Worm (Caenorhabditis elegans) whole organism, young adult: Measurements from ENCODE around the gene C30H6.9.

ENCODE experiments used
- B0035.1 ChIP-seq: sonication (generic microtip); optimal IDR thresholded peaks from 2 replicates; lab custom pipeline; 2016; ENCODE audit warnings: missing genetic modification characterization, mild to moderate bottlenecking, missing compliant biosample characterization, missing genotype, missing genetic modification reagents
- B0336.3 ChIP-seq: fragments of 200-800 bp; sonication (Bioruptor generic); IDR thresholded peaks from 2 replicates; pipeline ENCODE4 v1.3.6; 2022; ENCODE audit warnings: missing genetic modification characterization, missing compliant biosample characterization
- F52B5.7 ChIP-seq: sonication (generic microtip); optimal IDR thresholded peaks from 2 replicates; lab custom pipeline; 2016; ENCODE audit warnings: mild to moderate bottlenecking, missing genetic modification characterization, missing compliant biosample characterization
- K12H6.12 ChIP-seq: fragments of 200-800 bp; sonication (Bioruptor generic); optimal IDR thresholded peaks from 2 replicates; lab custom pipeline; 2018; ENCODE audit warnings: mild to moderate bottlenecking, missing genetic modification characterization, missing compliant biosample characterization
- Y53G8AR.9 ChIP-seq: fragments of 200-800 bp; sonication (Bioruptor generic); conservative IDR thresholded peaks from 2 replicates; pipeline ENCODE4 v1.3.6; 2022; ENCODE audit warnings: missing genetic modification reagents, missing genetic modification characterization, missing compliant biosample characterization
- Y95B8A.8 ChIP-seq: fragments of 200-800 bp; sonication (Bioruptor generic); IDR thresholded peaks from 2 replicates; pipeline ENCODE4 v1.3.6; 2022; ENCODE audit warnings: missing genetic modification reagents, missing genetic modification characterization, missing compliant biosample characterization
- ZK185.1 ChIP-seq: sonication (generic microtip); optimal IDR thresholded peaks from 2 replicates; lab custom pipeline; 2016; ENCODE audit warnings: mild to moderate bottlenecking, missing genetic modification characterization, missing compliant biosample characterization; ENCODE audit not compliant: poor library complexity, severe bottlenecking
- akir-1 ChIP-seq: fragments of 200-800 bp; sonication (Bioruptor generic); optimal IDR thresholded peaks from 2 replicates; lab custom pipeline; 2018; ENCODE audit warnings: mild to moderate bottlenecking, missing genetic modification characterization, moderate library complexity, missing compliant biosample characterization
- aptf-2 ChIP-seq: fragments of 200-800 bp; sonication (Bioruptor generic); conservative IDR thresholded peaks from 2 replicates; pipeline ENCODE4 v1.3.6; 2022; ENCODE audit warnings: missing genetic modification reagents, missing genetic modification characterization, missing compliant biosample characterization
- attf-5 ChIP-seq: fragments of 200-800 bp; sonication (Bioruptor generic); optimal IDR thresholded peaks from 2 replicates; lab custom pipeline; 2018; ENCODE audit warnings: mild to moderate bottlenecking, missing genetic modification characterization, missing compliant biosample characterization
- cebp-1 ChIP-seq, 2 experiments: fragments of 200-800 bp in 1 of 2; sonication (Bioruptor generic) in 1 of 2; sonication (generic microtip) in 1 of 2; IDR thresholded peaks in 1 of 2; optimal IDR thresholded peaks in 1 of 2; 2 replicates each; pipeline versions ENCODE4 v1.3.6 to Lab custom; 2017 to 2022; ENCODE audit warnings: missing compliant biosample characterization in 2 of 2, missing genetic modification characterization in 2 of 2, mild to moderate bottlenecking in 1 of 2, missing genetic modification reagents in 1 of 2, moderate library complexity in 1 of 2
- ceh-79 ChIP-seq: sonication (generic microtip); optimal IDR thresholded peaks from 2 replicates; lab custom pipeline; 2017; ENCODE audit warnings: mild to moderate bottlenecking, missing genetic modification characterization, missing compliant biosample characterization
- ceh-91 ChIP-seq: fragments of 200-800 bp; sonication (Bioruptor generic); IDR thresholded peaks from 2 replicates; pipeline ENCODE4 v1.3.6; 2022; ENCODE audit warnings: missing genetic modification reagents, missing genetic modification characterization, missing compliant biosample characterization
- die-1 ChIP-seq: sonication (generic microtip); optimal IDR thresholded peaks from 2 replicates; lab custom pipeline; 2016; ENCODE audit warnings: missing genotype, mild to moderate bottlenecking, missing genetic modification characterization, missing compliant biosample characterization
- dpff-1 ChIP-seq: sonication (generic microtip); optimal IDR thresholded peaks from 2 replicates; lab custom pipeline; 2017; ENCODE audit warnings: mild to moderate bottlenecking, missing genetic modification characterization, missing compliant biosample characterization
- ekl-4 ChIP-seq: fragments of 200-800 bp; sonication (Bioruptor generic); IDR thresholded peaks from 2 replicates; pipeline ENCODE4 v1.3.6; 2022; ENCODE audit warnings: missing genetic modification reagents, missing genetic modification characterization, missing compliant biosample characterization
- ets-4 ChIP-seq: fragments of 200-800 bp; sonication (Bioruptor generic); optimal IDR thresholded peaks from 2 replicates; lab custom pipeline; 2018; ENCODE audit warnings: mild to moderate bottlenecking, missing genetic modification characterization, missing compliant biosample characterization
- him-1 ChIP-seq: sonication (generic microtip); optimal IDR thresholded peaks from 2 replicates; lab custom pipeline; 2016; ENCODE audit warnings: missing genotype, missing genetic modification reagents, missing genetic modification characterization, missing compliant biosample characterization
- hlh-12 ChIP-seq: sonication (generic microtip); optimal IDR thresholded peaks from 2 replicates; lab custom pipeline; 2016; ENCODE audit warnings: missing genetic modification characterization, missing compliant biosample characterization
- hmg-20 ChIP-seq: fragments of 200-800 bp; sonication (Bioruptor generic); IDR thresholded peaks from 2 replicates; pipeline ENCODE4 v1.3.6; 2022; ENCODE audit warnings: missing genetic modification reagents, missing genetic modification characterization, missing compliant biosample characterization
- hrde-1 ChIP-seq: sonication (generic microtip); optimal IDR thresholded peaks from 2 replicates; lab custom pipeline; 2016; ENCODE audit warnings: missing genetic modification characterization, mild to moderate bottlenecking, missing compliant biosample characterization, moderate library complexity, missing genotype, missing genetic modification reagents, borderline replicate concordance
- let-607 ChIP-seq, 2 experiments: fragments of 200-800 bp in 1 of 2; sonication (Bioruptor generic) in 1 of 2; sonication (generic microtip) in 1 of 2; optimal IDR thresholded peaks; 2 replicates each; lab custom pipeline; 2016 to 2018; ENCODE audit warnings: mild to moderate bottlenecking in 2 of 2, missing compliant biosample characterization in 2 of 2, missing genetic modification characterization in 2 of 2, moderate library complexity in 2 of 2, missing genotype in 1 of 2
- lin-40 ChIP-seq: sonication (generic microtip); optimal IDR thresholded peaks from 2 replicates; lab custom pipeline; 2016; ENCODE audit warnings: missing genetic modification characterization, mild to moderate bottlenecking, missing compliant biosample characterization, missing genotype, missing genetic modification reagents
- madf-6 ChIP-seq: fragments of 200-800 bp; sonication (Bioruptor generic); IDR thresholded peaks from 2 replicates; pipeline ENCODE4 v1.3.6; 2022; ENCODE audit warnings: missing genetic modification reagents, missing genetic modification characterization, missing compliant biosample characterization
- madf-8 ChIP-seq: fragments of 200-800 bp; sonication (Bioruptor generic); conservative IDR thresholded peaks from 2 replicates; pipeline ENCODE4 v1.3.6; 2022; ENCODE audit warnings: missing genetic modification reagents, missing genetic modification characterization, missing compliant biosample characterization
- mes-4 ChIP-seq: sonication (generic microtip); optimal IDR thresholded peaks from 2 replicates; lab custom pipeline; 2016; ENCODE audit warnings: missing genotype, missing genetic modification characterization, missing compliant biosample characterization
- nhr-179 ChIP-seq: sonication (generic microtip); optimal IDR thresholded peaks from 2 replicates; lab custom pipeline; 2016; ENCODE audit warnings: mild to moderate bottlenecking, missing genetic modification characterization, missing compliant biosample characterization
- nhr-27 ChIP-seq: fragments of 200-800 bp; sonication (Bioruptor generic); optimal IDR thresholded peaks from 2 replicates; lab custom pipeline; 2018; ENCODE audit warnings: mild to moderate bottlenecking, missing genetic modification characterization, moderate library complexity, missing compliant biosample characterization
- nhr-90 ChIP-seq: sonication (generic microtip); optimal IDR thresholded peaks from 2 replicates; lab custom pipeline; 2016; ENCODE audit warnings: missing genotype, mild to moderate bottlenecking, missing genetic modification characterization, missing compliant biosample characterization
- rcor-1 ChIP-seq: fragments of 200-800 bp; sonication (Bioruptor generic); IDR thresholded peaks from 2 replicates; pipeline ENCODE4 v1.3.6; 2022; ENCODE audit warnings: missing genetic modification reagents, missing genetic modification characterization, missing compliant biosample characterization
- rpc-1 ChIP-seq, 2 experiments: fragments of 150-350 bp in 1 of 2; sonication (generic microtip) in 1 of 2; optimal IDR thresholded peaks; 2 replicates each; lab custom pipeline; 2014 to 2018; ENCODE audit warnings: missing biosample characterization in 1 of 2, missing genetic modification characterization in 1 of 2, missing genetic modification reagents in 1 of 2, missing genotype in 1 of 2
- unc-62 ChIP-seq: fragments of 150-350 bp; optimal IDR thresholded peaks from 2 replicates; lab custom pipeline; 2014; ENCODE audit warnings: missing biosample characterization, missing genetic modification reagents, missing genetic modification characterization
- ztf-25 ChIP-seq: fragments of 200-800 bp; sonication (Bioruptor generic); IDR thresholded peaks from 2 replicates; pipeline ENCODE4 v1.3.6; 2022; ENCODE audit warnings: missing genetic modification reagents, missing genetic modification characterization, missing compliant biosample characterization
- ztf-28 ChIP-seq: fragments of 200-800 bp; sonication (Bioruptor generic); IDR thresholded peaks from 2 replicates; pipeline ENCODE4 v1.3.6; 2022; ENCODE audit warnings: missing genetic modification reagents, missing genetic modification characterization, missing compliant biosample characterization
- ztf-6 ChIP-seq: fragments of 200-800 bp; sonication (Bioruptor generic); IDR thresholded peaks from 2 replicates; pipeline ENCODE4 v1.3.6; 2022; ENCODE audit warnings: missing genetic modification reagents, missing genetic modification characterization, missing compliant biosample characterization

C30H6.9 gene

DNA sequence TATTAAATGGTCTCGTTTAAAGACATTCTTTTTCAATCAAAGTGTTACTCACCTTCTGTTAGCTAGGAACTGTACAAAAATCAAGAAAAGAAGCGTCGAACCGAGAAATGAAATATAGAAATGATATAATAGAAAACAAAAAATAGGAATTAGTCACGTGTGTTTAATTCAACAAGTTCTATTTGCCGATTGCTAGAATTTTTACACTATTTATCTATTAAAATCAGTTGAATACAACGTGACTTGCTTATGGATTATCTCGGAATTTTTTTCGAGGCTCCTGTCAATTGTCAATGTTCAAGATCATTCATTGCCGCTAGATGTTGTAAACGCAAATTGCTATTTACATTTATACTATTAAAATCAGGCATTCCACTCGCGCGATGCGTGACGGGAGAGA, 12.7 kb downstream of the C30H6.9 start, which contains the start of gene zipt-17:
TSS of gene zipt-17 (minus strand) at position 101 of the 400 bp plus-strand sequence.
- TF ChIP-seq akir-1, result no peak
- no peak for TF ChIP-seq ets-4

ce11 chrIV:17361143-17361542, 18.8 kb downstream of the C30H6.9 start, which contains the start of gene clec-202:
TSS of gene clec-202 (plus strand) at chrIV:17361443.
- no peak for TF ChIP-seq hrde-1
- no peak for TF ChIP-seq ceh-79
- TF ChIP-seq unc-62 (GFP tag; lab: Kevin White, UChicago), result no peak
- TF ChIP-seq aptf-2 (GFP tag; lab: Robert Waterston, UW), result no peak
- no peak for TF ChIP-seq cebp-1 (GFP tag; IDR thresholded peaks at IDR 0.05; lab: Robert Waterston, UW)
- no peak for TF ChIP-seq cebp-1 (tag; optimal IDR thresholded peaks at IDR 0.05; lab: Kevin White, UChicago)
- TF ChIP-seq ZK185.1 (tag; lab: Kevin White, UChicago), result no peak
- TF ChIP-seq die-1 (tag; lab: Kevin White, UChicago), result no peak
- TF ChIP-seq rcor-1 (GFP tag; lab: Robert Waterston, UW), result no peak

DNA sequence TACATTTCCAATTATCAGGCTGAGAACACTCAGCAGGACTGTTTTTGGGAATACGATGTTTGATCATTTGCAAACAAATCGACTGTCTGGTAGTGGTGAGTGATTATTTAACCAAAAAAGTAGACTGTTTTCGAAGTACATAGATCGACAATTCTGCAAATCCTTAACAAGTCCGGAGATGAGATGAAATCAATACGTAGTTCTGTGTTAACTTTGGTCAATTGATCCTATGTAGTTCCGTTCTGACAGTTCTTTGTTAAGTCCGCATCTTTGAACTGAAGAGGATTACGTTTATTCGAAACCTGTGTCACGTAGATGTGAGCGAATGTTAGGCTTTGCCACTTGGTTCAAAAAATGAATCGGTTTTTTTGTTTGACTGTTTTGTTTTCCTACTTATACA, 28.4 kb downstream of the C30H6.9 start, which contains the start of gene clec-199:
TSS of gene clec-199 (plus strand) at position 301 of the 400 bp plus-strand sequence.
- TF ChIP-seq ztf-6 (GFP tag; lab: Robert Waterston, UW) (no peak), hmg-20 (GFP tag; lab: Robert Waterston, UW) (no peak), madf-8 (GFP tag; lab: Robert Waterston, UW) (no peak), lin-40 (tag; lab: Kevin White, UChicago) (no peak), mes-4 (tag; lab: Kevin White, UChicago) (no peak), K12H6.12 (no peak), madf-6 (GFP tag; lab: Robert Waterston, UW) (no peak), rcor-1 (GFP tag; lab: Robert Waterston, UW) (no peak), let-607 (tag; optimal IDR thresholded peaks at IDR 0.05; lab: Kevin White, UChicago) (no peak), hlh-12 (tag; lab: Kevin White, UChicago) (no peak), B0035.1 (tag; lab: Kevin White, UChicago) (no peak), B0336.3 (GFP tag; lab: Robert Waterston, UW) (no peak), dpff-1 (tag; lab: Kevin White, UChicago) (no peak), ceh-91 (GFP tag; lab: Robert Waterston, UW) (no peak)

- no peak for TF ChIP-seq let-607 (tag; optimal IDR thresholded peaks at IDR 0.05; lab: Kevin White, UChicago)
- no peak for TF ChIP-seq attf-5 (GFP tag; lab: Kevin White, UChicago)
- no peak for TF ChIP-seq him-1 (tag; lab: Kevin White, UChicago)
- TF ChIP-seq rpc-1 (optimal IDR thresholded peaks at IDR 0.05; lab: Kevin White, UChicago), result no peak
- TF ChIP-seq rpc-1 (tag; optimal IDR thresholded peaks at IDR 0.05; lab: Kevin White, UChicago), result no peak
- TF ChIP-seq nhr-27, result no peak
- no peak for TF ChIP-seq ekl-4 (GFP tag; lab: Robert Waterston, UW)
- no peak for TF ChIP-seq Y95B8A.8 (GFP tag; lab: Robert Waterston, UW)
- TF ChIP-seq nhr-179 (tag; lab: Kevin White, UChicago), result no peak
- TF ChIP-seq ztf-28 (GFP tag; lab: Robert Waterston, UW), result no peak
- TF ChIP-seq F52B5.7 (tag; lab: Kevin White, UChicago), result no peak
- no peak for TF ChIP-seq Y53G8AR.9 (GFP tag; lab: Robert Waterston, UW)
- TF ChIP-seq ztf-25 (GFP tag; lab: Robert Waterston, UW), result no peak
- TF ChIP-seq nhr-90 (tag; lab: Kevin White, UChicago), result no peak
- TF ChIP-seq, all 124 proteins: peak for 0
Observed at ce11 chrIV:17346599-17347218, 33.3 kb downstream of the C30H6.9 start, which contains the start of the genes clec-197 and clec-198. TSS of gene clec-197 (minus strand) at chrIV:17346699. TSS of gene clec-198 (plus strand) at chrIV:17347168.
